Worm (Caenorhabditis elegans): Measurements from ENCODE around the gene idpb-3.
A peak's percentile ranks its signal among the peaks of the same experiment; 100 is the strongest.

The idpb-3 gene

DNA sequence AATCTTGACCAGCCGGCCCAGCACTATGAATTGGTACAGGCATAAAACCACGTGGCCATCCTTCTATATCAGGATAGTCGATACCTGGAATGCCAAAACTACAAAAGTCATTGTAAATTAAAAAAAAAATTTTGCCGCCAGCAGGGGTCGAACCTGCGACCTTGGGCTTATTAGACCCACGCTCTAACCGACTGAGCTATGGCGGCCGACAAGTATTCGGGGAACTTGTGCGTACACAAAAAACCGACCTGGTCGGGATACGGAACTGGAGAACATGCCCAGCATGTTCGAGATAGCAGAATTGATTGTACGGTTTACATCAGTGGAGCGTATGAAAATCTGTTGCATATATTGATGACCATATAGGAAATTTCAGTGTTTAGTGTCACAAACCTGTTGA is 44.3 kb downstream of the idpb-3 start:
- TF ChIP-seq rec-8 (tag; optimal IDR thresholded peaks at IDR 0.05) (peak; percentile 34 to 66), die-1 (tag; optimal IDR thresholded peaks at IDR 0.05) (peak; percentile 15), F57A8.1 (GFP tag; optimal IDR thresholded peaks at IDR 0.05) (no peak), zfh-2 (GFP tag; conservative IDR thresholded peaks at IDR 0.05) (no peak), madf-8 (GFP tag; conservative IDR thresholded peaks at IDR 0.05) (peak; percentile 41), ztf-22 (GFP tag; optimal IDR thresholded peaks at IDR 0.05) (no peak), tlf-1 (GFP tag; optimal IDR thresholded peaks at IDR 0.05) (peak; percentile 43), pbrm-1 (GFP tag; IDR thresholded peaks at IDR 0.05) (peak; percentile 74), sea-2 (GFP tag; IDR thresholded peaks at IDR 0.05) (no peak), madf-6 (GFP tag; IDR thresholded peaks at IDR 0.05) (peak; percentile 85), B0336.3 (GFP tag; IDR thresholded peaks at IDR 0.05) (peak; percentile 67), athp-1 (tag; optimal IDR thresholded peaks at IDR 0.05) (no peak), tbx-9 (tag; optimal IDR thresholded peaks at IDR 0.05; ENCODE audit: borderline replicate concordance) (no peak), ceh-40 (GFP tag; IDR thresholded peaks at IDR 0.05) (0 out of 2 replicates have a peak, but pooled peaks have one; percentile 42), Y53F4B.3 (GFP tag; IDR thresholded peaks at IDR 0.05) (no peak), aptf-3 (GFP tag; IDR thresholded peaks at IDR 0.05) (peak; percentile 86; the same call in 1 of the 2 replicates), lsy-27 (tag; optimal IDR thresholded peaks at IDR 0.05; ENCODE audit: borderline replicate concordance, insufficient read depth) (no peak), F57C9.4 (tag; optimal IDR thresholded peaks at IDR 0.05) (no peak), nhr-90 (tag; optimal IDR thresholded peaks at IDR 0.05) (peak; percentile 4), nfya-2 (GFP tag; IDR thresholded peaks at IDR 0.05) (no peak), ccch-3 (GFP tag; optimal IDR thresholded peaks at IDR 0.05) (no peak), snpc-1.3 (tag; optimal IDR thresholded peaks at IDR 0.05; ENCODE audit: insufficient read depth) (peak; percentile 18), C17E4.6 (GFP tag; IDR thresholded peaks at IDR 0.05) (peak; percentile 52), B0019.2 (GFP tag; conservative IDR thresholded peaks at IDR 0.05) (0 out of 2 replicates have a peak, but pooled peaks have one; percentile 43), bed-2 (GFP tag; IDR thresholded peaks at IDR 0.05) (no peak), cebp-2 (GFP tag; IDR thresholded peaks at IDR 0.05) (no peak), dox-1 (GFP tag; IDR thresholded peaks at IDR 0.05) (peak; percentile 89), akir-1 (GFP tag; optimal IDR thresholded peaks at IDR 0.05) (no peak), F10E7.11 (tag; optimal IDR thresholded peaks at IDR 0.05) (no peak), K11D2.4 (GFP tag; IDR thresholded peaks at IDR 0.05) (peak; percentile 67), ekl-4 (GFP tag; IDR thresholded peaks at IDR 0.05) (peak; percentile 88), ztf-6 (GFP tag; IDR thresholded peaks at IDR 0.05) (no peak), pha-4 (tag; optimal IDR thresholded peaks at IDR 0.05) (no peak), rcor-1 (GFP tag; IDR thresholded peaks at IDR 0.05) (peak; percentile 83), lir-1 (GFP tag; conservative IDR thresholded peaks at IDR 0.05) (no peak), snpc-1.1 (tag; optimal IDR thresholded peaks at IDR 0.05; ENCODE audit: insufficient read depth) (peak; percentile 97), him-1 (tag; optimal IDR thresholded peaks at IDR 0.05) (peak; percentile 91), Y67H2A.10 (GFP tag; conservative IDR thresholded peaks at IDR 0.05) (no peak), aptf-2 (GFP tag; conservative IDR thresholded peaks at IDR 0.05) (no peak), nhr-120 (GFP tag; IDR thresholded peaks at IDR 0.05) (no peak), nhr-27 (tag; optimal IDR thresholded peaks at IDR 0.05) (no peak), ceh-58 (GFP tag; IDR thresholded peaks at IDR 0.05) (no peak), hlh-26 (GFP tag; conservative IDR thresholded peaks at IDR 0.05) (no peak), B0035.1 (tag; optimal IDR thresholded peaks at IDR 0.05) (peak; percentile 41), ztf-25 (GFP tag; IDR thresholded peaks at IDR 0.05) (no peak), madf-3 (GFP tag; IDR thresholded peaks at IDR 0.05) (peak; percentile 73), fkh-3 (tag; optimal IDR thresholded peaks at IDR 0.05) (no peak), C06A6.2 (GFP tag; conservative IDR thresholded peaks at IDR 0.05) (peak; percentile 63)
